Fruit fly (Drosophila melanogaster) whole organism, wandering third instar larva: ENCODE results near the gene Cep290.

Experiments
- Abd-B ChIP-seq: fragments of >200 bp; optimal IDR thresholded peaks from 2 replicates; lab custom pipeline; 2017; ENCODE audit warnings: missing biosample characterization, missing genetic modification characterization
- CG32264 ChIP-seq: fragments of 200-800 bp; sonication (Bioruptor generic); optimal IDR thresholded peaks from 2 replicates; lab custom pipeline; 2016; ENCODE audit warnings: missing biosample characterization, missing genetic modification characterization
- CG9705 ChIP-seq: fragments of 200-800 bp; sonication (Bioruptor generic); optimal IDR thresholded peaks from 2 replicates; lab custom pipeline; 2018; ENCODE audit warnings: missing biosample characterization, mild to moderate bottlenecking, missing genetic modification characterization
- CrebA ChIP-seq: fragments of 200-800 bp; sonication (Bioruptor generic); optimal IDR thresholded peaks from 2 replicates; lab custom pipeline; 2016; ENCODE audit warnings: missing biosample characterization, mild to moderate bottlenecking, missing genetic modification characterization, borderline replicate concordance
- Dfd ChIP-seq: fragments of >200 bp; optimal IDR thresholded peaks from 2 replicates; lab custom pipeline; 2017; ENCODE audit warnings: missing biosample characterization, missing genetic modification characterization
- Dif ChIP-seq: fragments of 200-275, 200-300 bp; sonication (Bioruptor generic); optimal IDR thresholded peaks from 2 replicates; lab custom pipeline; 2018; ENCODE audit warnings: missing biosample characterization, missing genetic modification characterization; ENCODE audit not compliant: partially characterized antibody
- GATAd ChIP-seq: sonication (Bioruptor generic); optimal IDR thresholded peaks from 2 replicates; lab custom pipeline; 2016; ENCODE audit warnings: missing biosample characterization, missing genetic modification characterization
- HLH106 ChIP-seq: fragments of 200-800 bp; optimal IDR thresholded peaks from 3 replicates; lab custom pipeline; 2019; ENCODE audit warnings: missing biosample characterization, mild to moderate bottlenecking, missing genetic modification characterization, moderate library complexity
- Hnf4 ChIP-seq: fragments of 200-800 bp; sonication (Bioruptor generic); optimal IDR thresholded peaks from 2 replicates; lab custom pipeline; 2016; ENCODE audit warnings: missing biosample characterization, mild to moderate bottlenecking, missing genetic modification characterization
- Hr78 ChIP-seq: fragments of >200 bp; optimal IDR thresholded peaks from 2 replicates; lab custom pipeline; 2017; ENCODE audit warnings: missing biosample characterization, missing genetic modification characterization
- Hr83 ChIP-seq: fragments of 200-300 bp; sonication (Bioruptor generic); optimal IDR thresholded peaks from 2 replicates; lab custom pipeline; 2016; ENCODE audit warnings: missing biosample characterization, mild to moderate bottlenecking, missing genetic modification characterization, moderate library complexity; ENCODE audit not compliant: poor library complexity, severe bottlenecking
- Jra ChIP-seq: sonication (Bioruptor generic); optimal IDR thresholded peaks from 2 replicates; lab custom pipeline; 2016; ENCODE audit warnings: missing biosample characterization, missing genetic modification characterization
- Mio ChIP-seq: sonication (Bioruptor generic); optimal IDR thresholded peaks from 2 replicates; lab custom pipeline; 2016; ENCODE audit warnings: missing biosample characterization, missing genetic modification characterization
- Myc ChIP-seq: fragments of >200 bp; optimal IDR thresholded peaks from 2 replicates; lab custom pipeline; 2017
- N ChIP-seq: fragments of >200 bp; optimal IDR thresholded peaks from 2 replicates; lab custom pipeline; 2018; ENCODE audit warnings: missing biosample characterization, missing external identifiers, missing genetic modification characterization
- OdsH ChIP-seq: fragments of 200-800 bp; sonication (Bioruptor generic); optimal IDR thresholded peaks from 2 replicates; lab custom pipeline; 2016; ENCODE audit warnings: missing biosample characterization, mild to moderate bottlenecking, missing genetic modification characterization
- Rel ChIP-seq, 2 experiments: fragments of 200-800 bp; sonication (Bioruptor generic) in 1 of 2; optimal IDR thresholded peaks; 2 replicates in 1 of 2; 3 replicates in 1 of 2; lab custom pipeline; 2016 to 2019; ENCODE audit warnings: mild to moderate bottlenecking in 2 of 2, missing biosample characterization in 2 of 2, missing genetic modification characterization in 2 of 2, moderate library complexity in 1 of 2
- Sp1 ChIP-seq: fragments of 200-800 bp; sonication (Bioruptor generic); optimal IDR thresholded peaks from 3 replicates; lab custom pipeline; 2019; ENCODE audit warnings: missing biosample characterization, mild to moderate bottlenecking, missing genetic modification characterization, moderate library complexity
- Vsx2 ChIP-seq: fragments of 200-300, 225-300 bp; sonication (Bioruptor generic); optimal IDR thresholded peaks from 2 replicates; lab custom pipeline; 2018; ENCODE audit warnings: missing biosample characterization, missing genetic modification characterization; ENCODE audit not compliant: partially characterized antibody
- br ChIP-seq: fragments of 200-800 bp; sonication (Bioruptor generic); optimal IDR thresholded peaks from 2 replicates; lab custom pipeline; 2016; ENCODE audit warnings: missing biosample characterization, missing genetic modification characterization
- brk ChIP-seq: fragments of 200-800 bp; sonication (Bioruptor generic); optimal IDR thresholded peaks from 2 replicates; lab custom pipeline; 2016; ENCODE audit warnings: missing biosample characterization, mild to moderate bottlenecking, missing genetic modification characterization
- dl ChIP-seq, 2 experiments: fragments of 175-275, 200-275 bp in 1 of 2; fragments of 200-275 bp in 1 of 2; sonication (Bioruptor generic); optimal IDR thresholded peaks; lab custom pipeline; 2018; ENCODE audit warnings: mild to moderate bottlenecking in 2 of 2, missing biosample characterization in 2 of 2, missing genetic modification characterization in 2 of 2, moderate library complexity in 2 of 2; ENCODE audit not compliant: partially characterized antibody in 2 of 2, insufficient read depth in 1 of 2
- dmrt93B ChIP-seq: fragments of 200-800 bp; sonication (Bioruptor generic); optimal IDR thresholded peaks from 2 replicates; lab custom pipeline; 2018; ENCODE audit warnings: missing biosample characterization, mild to moderate bottlenecking, missing genetic modification characterization
- dsf ChIP-seq: sonication (Bioruptor generic); optimal IDR thresholded peaks from 2 replicates; lab custom pipeline; 2016; ENCODE audit warnings: missing biosample characterization, missing genetic modification characterization, borderline replicate concordance
- ey ChIP-seq: fragments of 200-800 bp; sonication (Bioruptor generic); optimal IDR thresholded peaks from 2 replicates; lab custom pipeline; 2016; ENCODE audit warnings: missing biosample characterization, missing genetic modification characterization
- foxo ChIP-seq, 2 experiments: fragments of 200-800 bp; sonication (Bioruptor generic); optimal IDR thresholded peaks; 2 replicates in 1 of 2; 3 replicates in 1 of 2; lab custom pipeline; 2016 to 2017; ENCODE audit warnings: missing biosample characterization in 2 of 2, missing genetic modification characterization in 2 of 2
- fru ChIP-seq: fragments of 200-800 bp; sonication (Bioruptor generic); optimal IDR thresholded peaks from 3 replicates; lab custom pipeline; 2016; ENCODE audit warnings: missing biosample characterization, mild to moderate bottlenecking, missing genetic modification characterization
- h ChIP-seq: fragments of 200-800 bp; sonication (Bioruptor generic); optimal IDR thresholded peaks from 3 replicates; lab custom pipeline; 2016; ENCODE audit warnings: missing biosample characterization, mild to moderate bottlenecking, missing genetic modification characterization
- jim ChIP-seq: fragments of 175-275, 200-325 bp; sonication (Bioruptor generic); optimal IDR thresholded peaks from 2 replicates; lab custom pipeline; 2016; ENCODE audit warnings: missing biosample characterization, mild to moderate bottlenecking, missing genetic modification characterization
- lola ChIP-seq: fragments of >200 bp; optimal IDR thresholded peaks from 2 replicates; lab custom pipeline; 2017; ENCODE audit warnings: missing biosample characterization, missing genetic modification characterization
- pan ChIP-seq: fragments of >200 bp; optimal IDR thresholded peaks from 2 replicates; lab custom pipeline; 2017
- psq ChIP-seq: fragments of 200-800 bp; sonication (Bioruptor generic); optimal IDR thresholded peaks from 3 replicates; lab custom pipeline; 2017; ENCODE audit warnings: missing biosample characterization, mild to moderate bottlenecking, missing genetic modification characterization, moderate library complexity
- rgr ChIP-seq: fragments of 200-800 bp; sonication (Bioruptor generic); optimal IDR thresholded peaks from 3 replicates; lab custom pipeline; 2016; ENCODE audit warnings: missing biosample characterization, mild to moderate bottlenecking, missing genetic modification characterization
- sage ChIP-seq: fragments of 200-800 bp; sonication (Bioruptor generic); optimal IDR thresholded peaks from 2 replicates; lab custom pipeline; 2016; ENCODE audit warnings: missing biosample characterization, mild to moderate bottlenecking, missing genetic modification characterization
- tai ChIP-seq: sonication (Bioruptor generic); optimal IDR thresholded peaks from 2 replicates; lab custom pipeline; 2016; ENCODE audit warnings: missing biosample characterization, missing genetic modification characterization
- woc ChIP-seq: sonication (Bioruptor generic); optimal IDR thresholded peaks from 2 replicates; lab custom pipeline; 2016; ENCODE audit warnings: missing biosample characterization, mild to moderate bottlenecking, missing genetic modification characterization

Gene Cep290

DNA sequence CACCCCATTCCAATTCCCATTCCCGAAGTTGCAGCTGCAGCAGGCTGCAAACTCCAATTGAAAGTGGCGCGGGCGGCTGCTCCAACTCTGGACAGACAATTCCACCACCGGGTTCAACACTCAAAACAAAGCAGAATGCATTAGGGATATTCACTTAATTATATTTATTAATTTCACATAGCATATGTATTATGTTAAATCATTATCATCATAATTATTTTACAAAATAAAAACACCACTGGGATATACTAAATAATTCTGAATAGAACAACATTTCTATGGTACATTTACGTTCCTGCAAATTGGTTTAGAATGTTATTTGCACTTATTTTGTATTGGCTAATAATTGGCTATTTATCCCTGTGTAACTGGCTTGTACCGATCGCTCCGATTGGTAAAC, 36.3 kb upstream of the Cep290 start:
- TF ChIP-seq tai (no peak), Dif (no peak), Rel (GFP tag; optimal IDR thresholded peaks at IDR 0.05; lab: Kevin White, UChicago) (no peak), Rel (tag; optimal IDR thresholded peaks at IDR 0.05; lab: Kevin White, UChicago) (no peak), foxo (GFP tag; optimal IDR thresholded peaks at IDR 0.05; lab: Kevin White, UChicago) (peak in 1 of 2 experiments; percentile 13), dl (GFP tag; optimal IDR thresholded peaks at IDR 0.05; lab: Kevin White, UChicago; ENCODE audit: insufficient read depth in 1 of 2, partially characterized antibody in 2 of 2) (no peak), fru (GFP tag; lab: Kevin White, UChicago) (peak; percentile 15), brk (GFP tag; lab: Kevin White, UChicago) (no peak), Sp1 (GFP tag; lab: Kevin White, UChicago) (peak; percentile 32), CrebA (GFP tag; lab: Kevin White, UChicago) (no peak), psq (GFP tag; lab: Kevin White, UChicago) (peak; percentile 3), sage (no peak), Dfd (GFP tag; lab: Kevin White, UChicago) (no peak), Hr78 (GFP tag; lab: Kevin White, UChicago) (no peak), Mio (GFP tag; lab: Kevin White, UChicago) (no peak), N (GFP tag; lab: Kevin White, UChicago) (no peak), ey (GFP tag; lab: Kevin White, UChicago) (peak; percentile 4), Abd-B (no peak), Hnf4 (GFP tag; lab: Kevin White, UChicago) (no peak), jim (no peak), Hr83 (GFP tag; lab: Kevin White, UChicago) (no peak), CG32264 (GFP tag; lab: Kevin White, UChicago) (no peak), lola (GFP tag; lab: Kevin White, UChicago) (no peak), dmrt93B (GFP tag; lab: Kevin White, UChicago) (no peak), GATAd (GFP tag; lab: Kevin White, UChicago) (no peak), Myc (lab: Kevin White, UChicago) (no peak), pan (no peak), h (peak; percentile 14), woc (GFP tag; lab: Kevin White, UChicago) (no peak), HLH106 (peak; percentile 35), Vsx2 (GFP tag; lab: Kevin White, UChicago) (no peak), dsf (no peak), br (GFP tag; lab: Kevin White, UChicago) (no peak), OdsH (GFP tag; lab: Kevin White, UChicago) (no peak), rgr (GFP tag; lab: Kevin White, UChicago) (no peak), Jra (GFP tag; lab: Kevin White, UChicago) (no peak)

dm6 chr3L:808725-809537, 34.8 kb upstream of the Cep290 start:
- TF ChIP-seq CG9705 (GFP tag; lab: Kevin White, UChicago) = no peak
- no peak for TF ChIP-seq N (GFP tag; lab: Kevin White, UChicago)
- no peak for TF ChIP-seq Abd-B
- TF ChIP-seq pan = no peak
- no peak for TF ChIP-seq dl (GFP tag; optimal IDR thresholded peaks at IDR 0.05; lab: Kevin White, UChicago; ENCODE audit: insufficient read depth in 1 of 2, partially characterized antibody in 2 of 2)
- no peak for TF ChIP-seq sage
- no peak for TF ChIP-seq Hnf4 (GFP tag; lab: Kevin White, UChicago)

DNA sequence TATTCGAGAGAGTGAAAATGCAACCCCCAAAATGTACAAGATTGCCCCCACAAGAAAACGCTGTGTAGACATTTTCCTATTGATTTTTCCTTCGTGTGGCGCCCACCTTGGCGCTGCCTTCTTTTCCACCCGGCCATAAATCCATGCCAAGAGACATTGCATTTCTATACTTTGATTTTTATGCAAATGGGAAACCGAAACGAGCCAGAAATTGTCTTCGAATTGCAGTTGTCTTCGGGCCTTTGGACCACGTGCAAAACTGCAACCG, 34.3 kb upstream of the Cep290 start:
- TF ChIP-seq psq (GFP tag; lab: Kevin White, UChicago) = no peak
- no peak for TF ChIP-seq OdsH (GFP tag; lab: Kevin White, UChicago)
